Worm (Caenorhabditis elegans) whole organism, young adult: ENCODE data around the gene let-653.

Experiments used
- F37B4.10 ChIP-seq: fragments of 200-800 bp; sonication (Bioruptor generic); IDR thresholded peaks from 2 replicates; pipeline ENCODE4 v1.3.6; 2022; ENCODE audit warnings: missing genetic modification characterization, missing compliant biosample characterization
- Y53F4B.3 ChIP-seq: fragments of 200-800 bp; sonication (Bioruptor generic); IDR thresholded peaks from 2 replicates; pipeline ENCODE4 v1.3.6; 2022; ENCODE audit warnings: missing genetic modification reagents, missing genetic modification characterization, missing compliant biosample characterization
- ceh-58 ChIP-seq: fragments of 200-800 bp; sonication (Bioruptor generic); IDR thresholded peaks from 2 replicates; pipeline ENCODE4 v1.3.6; 2022; ENCODE audit warnings: missing genetic modification characterization, missing compliant biosample characterization
- hrde-1 ChIP-seq: sonication (generic microtip); optimal IDR thresholded peaks from 2 replicates; lab custom pipeline; 2016; ENCODE audit warnings: missing genetic modification characterization, mild to moderate bottlenecking, missing compliant biosample characterization, moderate library complexity, missing genotype, missing genetic modification reagents, borderline replicate concordance
- lin-40 ChIP-seq: sonication (generic microtip); optimal IDR thresholded peaks from 2 replicates; lab custom pipeline; 2016; ENCODE audit warnings: missing genetic modification characterization, mild to moderate bottlenecking, missing compliant biosample characterization, missing genotype, missing genetic modification reagents
- nfya-2 ChIP-seq: fragments of 200-800 bp; sonication (Bioruptor generic); IDR thresholded peaks from 2 replicates; pipeline ENCODE4 v1.3.6; 2022; ENCODE audit warnings: missing genetic modification reagents, missing genetic modification characterization, missing compliant biosample characterization
- nhr-90 ChIP-seq: sonication (generic microtip); optimal IDR thresholded peaks from 2 replicates; lab custom pipeline; 2016; ENCODE audit warnings: missing genotype, mild to moderate bottlenecking, missing genetic modification characterization, missing compliant biosample characterization
- unc-130 ChIP-seq: sonication (generic microtip); optimal IDR thresholded peaks from 2 replicates; lab custom pipeline; 2016; ENCODE audit warnings: missing genetic modification reagents, missing genetic modification characterization, missing compliant biosample characterization

- TF ChIP-seq unc-130 (no peak), nfya-2 (GFP tag; lab: Robert Waterston, UW) (no peak), nhr-90 (tag; lab: Kevin White, UChicago) (no peak), Y53F4B.3 (GFP tag; lab: Robert Waterston, UW) (no peak), lin-40 (tag; lab: Kevin White, UChicago) (no peak), hrde-1 (no peak), F37B4.10 (no peak), ceh-58 (GFP tag; lab: Robert Waterston, UW) (no peak)
These were observed 1.9 kb upstream of the let-653 start for ce11 chrIV:11883478-11883877.
